Worm (Caenorhabditis elegans) whole organism, L1 larva: ENCODE measurements around the gene F37A8.1.
A peak's percentile ranks its signal among the peaks of the same experiment; 100 is the strongest.

Experiments used
- alr-1 ChIP-seq: fragments of 200-800 bp; sonication (Bioruptor generic); optimal IDR thresholded peaks from 2 replicates; lab custom pipeline; 2018; ENCODE audit warnings: borderline replicate concordance, mild to moderate bottlenecking, missing genetic modification characterization, missing compliant biosample characterization
- ama-1 ChIP-seq: fragments of 150-350 bp; optimal IDR thresholded peaks from 2 replicates; lab custom pipeline; 2014
- blmp-1 ChIP-seq: fragments of 150-350 bp; optimal IDR thresholded peaks from 2 replicates; lab custom pipeline; 2014; ENCODE audit warnings: missing biosample characterization, missing genetic modification characterization
- ceh-82 ChIP-seq, 3 experiments: fragments of 150-350 bp in 1 of 3; sonication (generic microtip) in 2 of 3; optimal IDR thresholded peaks; 2 replicates each; lab custom pipeline; 2014 to 2017; ENCODE audit warnings: missing biosample characterization in 3 of 3, missing genetic modification characterization in 3 of 3
- dpl-1 ChIP-seq, 3 experiments: fragments of 150-350 bp in 2 of 3; sonication (generic microtip) in 1 of 3; optimal IDR thresholded peaks; 2 replicates each; lab custom pipeline; 2014 to 2017; ENCODE audit warnings: missing biosample characterization in 3 of 3, missing genetic modification characterization in 3 of 3, missing genetic modification reagents in 3 of 3
- dsc-1 ChIP-seq: sonication (generic microtip); optimal IDR thresholded peaks from 2 replicates; lab custom pipeline; 2016; ENCODE audit warnings: mild to moderate bottlenecking, missing genetic modification characterization, missing compliant biosample characterization
- elt-3 ChIP-seq, 6 experiments: fragments of 150-350 bp in 1 of 6; sonication (generic microtip); optimal IDR thresholded peaks; 2 replicates each; lab custom pipeline; 2017 to 2018; ENCODE audit warnings: missing biosample characterization in 6 of 6, missing genetic modification characterization in 6 of 6, inconsistent platforms in 1 of 6
- lin-13 ChIP-seq: fragments of 150-350 bp; optimal IDR thresholded peaks from 2 replicates; lab custom pipeline; 2014; ENCODE audit warnings: missing biosample characterization, missing genetic modification reagents, missing genetic modification characterization
- nhr-11 ChIP-seq: fragments of 150-350 bp; optimal IDR thresholded peaks from 2 replicates; lab custom pipeline; 2014; ENCODE audit warnings: missing biosample characterization, missing genetic modification characterization
- nhr-237 ChIP-seq: fragments of 150-350 bp; optimal IDR thresholded peaks from 2 replicates; lab custom pipeline; 2014; ENCODE audit warnings: missing biosample characterization, missing genetic modification characterization
- nhr-47 ChIP-seq: sonication (generic microtip); optimal IDR thresholded peaks from 2 replicates; lab custom pipeline; 2016; ENCODE audit warnings: mild to moderate bottlenecking, missing genetic modification characterization, moderate library complexity, missing compliant biosample characterization
- pqm-1 ChIP-seq: sonication (generic microtip); optimal IDR thresholded peaks from 3 replicates; lab custom pipeline; 2017; ENCODE audit warnings: missing biosample characterization, missing genetic modification characterization
- tbx-2 ChIP-seq: sonication (generic microtip); optimal IDR thresholded peaks from 2 replicates; lab custom pipeline; 2016; ENCODE audit warnings: missing genetic modification characterization, missing compliant biosample characterization

ce11 chrIII:3952058-3952457 is 23.8 kb downstream of the F37A8.1 start:
- TF ChIP-seq lin-13 (GFP tag; lab: Kevin White, UChicago) (no peak), alr-1 (tag; lab: Kevin White, UChicago) (no peak), elt-3 (tag; optimal IDR thresholded peaks at IDR 0.05; lab: Kevin White, UChicago) (peak in 1 of 6 experiments; percentile 33), ama-1 (lab: Kevin White, UChicago) (no peak), nhr-47 (tag; lab: Kevin White, UChicago) (no peak), nhr-11 (tag; lab: Kevin White, UChicago) (no peak), dsc-1 (tag; lab: Kevin White, UChicago) (no peak), ceh-82 (tag; optimal IDR thresholded peaks at IDR 0.05; lab: Kevin White, UChicago) (no peak), pqm-1 (no peak), dpl-1 (GFP tag; optimal IDR thresholded peaks at IDR 0.05; lab: Kevin White, UChicago) (no peak), tbx-2 (no peak), nhr-237 (tag; lab: Kevin White, UChicago) (no peak), blmp-1 (tag; lab: Kevin White, UChicago) (peak; percentile 91)
